Worm (Caenorhabditis elegans): ENCODE data around the gene drd-5.

drd-5 gene

ce11 chrX:8378312-8378711 is 32.2 kb upstream of the drd-5 start, which contains the start of gene tbc-18 (continued):
- TF ChIP-seq daf-16 (GFP tag; optimal IDR thresholded peaks at IDR 0.05) (no peak), daf-16 (tag; optimal IDR thresholded peaks at IDR 0.05) (no peak), F26F4.8 (GFP tag; conservative IDR thresholded peaks at IDR 0.05) (no peak), unc-130 (GFP tag; optimal IDR thresholded peaks at IDR 0.05) (no peak), nhr-41 (GFP tag; IDR thresholded peaks at IDR 0.05) (no peak), hmg-1.1 (GFP tag; IDR thresholded peaks at IDR 0.05) (peak; percentile 57; the same call in 1 of the 2 replicates), unc-62 (GFP tag; optimal IDR thresholded peaks at IDR 0.05 in 1 of 2) (peak in 1 of 2 experiments; percentile 24), unc-62 (tag; optimal IDR thresholded peaks at IDR 0.05) (no peak), unc-39 (tag; optimal IDR thresholded peaks at IDR 0.05) (no peak), dmd-9 (GFP tag; IDR thresholded peaks at IDR 0.05) (no peak), pqm-1 (tag; optimal IDR thresholded peaks at IDR 0.05) (no peak), hif-1 (tag; optimal IDR thresholded peaks at IDR 0.05) (peak in 1 of 2 experiments; percentile 41), ctbp-1 (GFP tag; IDR thresholded peaks at IDR 0.05) (0 out of 2 replicates have a peak, but pooled peaks have one; percentile 23), daf-12 (tag; optimal IDR thresholded peaks at IDR 0.05) (no peak), daf-8 (GFP tag; IDR thresholded peaks at IDR 0.05) (no peak), zip-2 (tag; optimal IDR thresholded peaks at IDR 0.05) (no peak), ama-1 (optimal IDR thresholded peaks at IDR 0.05) (no peak), mdl-1 (tag; optimal IDR thresholded peaks at IDR 0.05) (peak in 1 of 2 experiments; percentile 39), aha-1 (tag) (peak; percentile 79)

ce11 chrX:8371906-8372305 is 25.8 kb upstream of the drd-5 start, which contains the start of gene nep-15:
TSS of gene nep-15 (plus strand) at chrX:8372206.
- TF ChIP-seq madf-9 (GFP tag; conservative IDR thresholded peaks at IDR 0.05) (no peak), lin-29 (GFP tag; IDR thresholded peaks at IDR 0.05) (no peak), daf-12 (tag; optimal IDR thresholded peaks at IDR 0.05) (no peak), egl-43 (GFP tag; IDR thresholded peaks at IDR 0.05) (no peak)

- no peak for TF ChIP-seq Y105C5A.15 (GFP tag; IDR thresholded peaks at IDR 0.05)
- peak; percentile 73 for TF ChIP-seq nhr-77 (tag; optimal IDR thresholded peaks at IDR 0.05)
- 0 out of 2 replicates have a peak, but pooled peaks have one; percentile 52 for TF ChIP-seq pha-4 (GFP tag; IDR thresholded peaks at IDR 0.05)
- TF ChIP-seq pha-4 (tag; optimal IDR thresholded peaks at IDR 0.05), result no peak
- TF ChIP-seq unc-39 (tag; optimal IDR thresholded peaks at IDR 0.05), result no peak
- TF ChIP-seq vab-7 (GFP tag; IDR thresholded peaks at IDR 0.05), result no peak
- peak; percentile 19 for TF ChIP-seq ceh-32 (tag; optimal IDR thresholded peaks at IDR 0.05; ENCODE audit: poor library complexity)
- TF ChIP-seq ctbp-1 (GFP tag; IDR thresholded peaks at IDR 0.05), result peak; percentile 63; the same call in 1 of the 2 replicates
- TF ChIP-seq dmd-9 (GFP tag; IDR thresholded peaks at IDR 0.05), result no peak
- no peak for TF ChIP-seq lin-1 (GFP tag; IDR thresholded peaks at IDR 0.05)
- no peak for TF ChIP-seq duxl-1 (tag; optimal IDR thresholded peaks at IDR 0.05; ENCODE audit: poor library complexity)
- peak; percentile 33 for TF ChIP-seq nhr-48 (tag; optimal IDR thresholded peaks at IDR 0.05)
- no peak for TF ChIP-seq unc-130 (GFP tag; optimal IDR thresholded peaks at IDR 0.05)
- peak; percentile 83 for TF ChIP-seq nhr-6 (tag; optimal IDR thresholded peaks at IDR 0.05)
- peak; percentile 32 for TF ChIP-seq spr-1 (tag; optimal IDR thresholded peaks at IDR 0.05)
- peak; percentile 73 for TF ChIP-seq F37D6.2 (tag; optimal IDR thresholded peaks at IDR 0.05)
- 0 out of 2 replicates have a peak, but pooled peaks have one; percentile 41 for TF ChIP-seq php-3 (GFP tag; IDR thresholded peaks at IDR 0.05)
- TF ChIP-seq dmd-6 (GFP tag; IDR thresholded peaks at IDR 0.05), result peak; percentile 88
- TF ChIP-seq hlh-11 (tag; optimal IDR thresholded peaks at IDR 0.05), result peak; percentile 89
- peak in 1 of 2 experiments; percentile 57 for TF ChIP-seq mdl-1 (tag; optimal IDR thresholded peaks at IDR 0.05)
- peak in 1 of 2 experiments; percentile 23 for TF ChIP-seq daf-16 (GFP tag; optimal IDR thresholded peaks at IDR 0.05)
- TF ChIP-seq daf-16 (tag; optimal IDR thresholded peaks at IDR 0.05), result peak; percentile 72
- TF ChIP-seq fkh-10 (GFP tag; optimal IDR thresholded peaks at IDR 0.05), result peak; percentile 28
- TF ChIP-seq Y5F2A.4 (GFP tag; optimal IDR thresholded peaks at IDR 0.05), result no peak
- peak; percentile 80 for TF ChIP-seq hmg-1.1 (GFP tag; IDR thresholded peaks at IDR 0.05)
- peak; percentile 70 for TF ChIP-seq nhr-11 (tag; optimal IDR thresholded peaks at IDR 0.05)
- peak; percentile 81 for TF ChIP-seq rbr-2 (tag; optimal IDR thresholded peaks at IDR 0.05)
- peak; percentile 53 for TF ChIP-seq mxl-3 (GFP tag; optimal IDR thresholded peaks at IDR 0.05)
- TF ChIP-seq mep-1 (tag; optimal IDR thresholded peaks at IDR 0.05), result peak; percentile 90
- peak; percentile 26 for TF ChIP-seq ztf-7 (tag; optimal IDR thresholded peaks at IDR 0.05)
- TF ChIP-seq tag-97 (GFP tag; IDR thresholded peaks at IDR 0.05), result no peak
- TF ChIP-seq ceh-28 (tag; optimal IDR thresholded peaks at IDR 0.05), result no peak
- TF ChIP-seq ceh-82 (tag; optimal IDR thresholded peaks at IDR 0.05), result no peak
- TF ChIP-seq hlh-30 (tag; optimal IDR thresholded peaks at IDR 0.05; ENCODE audit: insufficient read depth), result peak; percentile 87
Observed at ce11 chrX:8368210-8368609, 22.1 kb upstream of the drd-5 start.

Data from whole organism, L4 larva.